Fruit fly (Drosophila melanogaster) whole organism, embryonic: ENCODE measurements around the gene TTLL4A.
A peak's percentile ranks its signal among the peaks of the same experiment; 100 is the strongest.

ENCODE experiments used
- Adf1 ChIP-seq: fragments of 200-800 bp; sonication (Bioruptor generic); IDR thresholded peaks from 2 replicates; pipeline ENCODE4 v1.3.6; 2022; ENCODE audit warnings: missing biosample characterization, missing genetic modification characterization
- Aef1 ChIP-seq: fragments of 200-800 bp; sonication (Bioruptor generic); IDR thresholded peaks from 3 replicates; pipeline ENCODE4 v1.3.6; 2022; ENCODE audit warnings: missing biosample characterization, missing genetic modification characterization
- BtbVII ChIP-seq: fragments of 200-800 bp; sonication (Bioruptor generic); optimal IDR thresholded peaks from 3 replicates; lab custom pipeline; 2017; ENCODE audit warnings: missing biosample characterization, mild to moderate bottlenecking, missing genetic modification characterization
- C15 ChIP-seq: fragments of 200-800 bp; sonication (Bioruptor generic); IDR thresholded peaks from 3 replicates; pipeline ENCODE4 v1.3.6; 2022; ENCODE audit warnings: missing biosample characterization, missing genetic modification characterization
- CG10274 ChIP-seq: fragments of 200-800 bp; sonication (Bioruptor generic); optimal IDR thresholded peaks from 3 replicates; lab custom pipeline; 2017; ENCODE audit warnings: missing biosample characterization, mild to moderate bottlenecking, missing genetic modification characterization
- CG10654 ChIP-seq: fragments of 200-800 bp; sonication (Bioruptor generic); optimal IDR thresholded peaks from 2 replicates; lab custom pipeline; 2016; ENCODE audit warnings: missing biosample characterization, missing genetic modification characterization
- CG11723 ChIP-seq: fragments of 200-800 bp; sonication (Bioruptor generic); optimal IDR thresholded peaks from 2 replicates; lab custom pipeline; 2017; ENCODE audit warnings: missing biosample characterization, mild to moderate bottlenecking, missing genetic modification characterization
- CG12104 ChIP-seq: fragments of 200-800 bp; sonication (Bioruptor generic); optimal IDR thresholded peaks from 3 replicates; lab custom pipeline; 2016; ENCODE audit warnings: missing biosample characterization, missing genetic modification characterization
- CG12769 ChIP-seq: fragments of 200-800 bp; sonication (Bioruptor generic); optimal IDR thresholded peaks from 2 replicates; lab custom pipeline; 2019; ENCODE audit warnings: missing biosample characterization, mild to moderate bottlenecking, missing genetic modification characterization, moderate library complexity
- CG13296 ChIP-seq: fragments of 200-800 bp; sonication (Bioruptor generic); optimal IDR thresholded peaks from 3 replicates; lab custom pipeline; 2018; ENCODE audit warnings: missing biosample characterization, mild to moderate bottlenecking, missing genetic modification characterization
- CG17359 ChIP-seq: fragments of 200-800 bp; sonication (Bioruptor generic); optimal IDR thresholded peaks from 3 replicates; lab custom pipeline; 2018; ENCODE audit warnings: missing biosample characterization, mild to moderate bottlenecking, missing genetic modification characterization, moderate library complexity
- CG17612 ChIP-seq: fragments of 200-800 bp; sonication (Bioruptor generic); IDR thresholded peaks from 2 replicates; pipeline ENCODE4 v1.3.6; 2022; ENCODE audit warnings: missing biosample characterization, missing genetic modification characterization
- CG18262 ChIP-seq: fragments of 200-800 bp; optimal IDR thresholded peaks from 3 replicates; lab custom pipeline; 2019; ENCODE audit warnings: missing biosample characterization, mild to moderate bottlenecking, missing genetic modification characterization, moderate library complexity
- CG18476 ChIP-seq: fragments of 200-800 bp; sonication (Bioruptor generic); optimal IDR thresholded peaks from 2 replicates; lab custom pipeline; 2016; ENCODE audit warnings: missing biosample characterization, mild to moderate bottlenecking, missing genetic modification characterization
- CG2889 ChIP-seq: fragments of 200-800 bp; sonication (Bioruptor generic); IDR thresholded peaks from 3 replicates; pipeline ENCODE4 v1.3.6; 2022; ENCODE audit warnings: missing biosample characterization, missing genetic modification characterization
- CG30431 ChIP-seq: fragments of 200-800 bp; sonication (Bioruptor generic); optimal IDR thresholded peaks from 2 replicates; lab custom pipeline; 2017; ENCODE audit warnings: missing biosample characterization, missing genetic modification characterization
- CG4328 ChIP-seq: fragments of 200-800 bp; sonication (Bioruptor generic); optimal IDR thresholded peaks from 3 replicates; lab custom pipeline; 2017; ENCODE audit warnings: missing biosample characterization, missing genetic modification reagents, missing genetic modification characterization
- CG4707 ChIP-seq: fragments of 200-800 bp; sonication (Bioruptor generic); optimal IDR thresholded peaks from 2 replicates; lab custom pipeline; 2018; ENCODE audit warnings: missing biosample characterization, mild to moderate bottlenecking, missing genetic modification characterization, moderate library complexity
- CG4730 ChIP-seq: fragments of 200-800 bp; sonication (Bioruptor generic); IDR thresholded peaks from 2 replicates; pipeline ENCODE4 v1.3.6; 2022; ENCODE audit warnings: missing biosample characterization, missing genetic modification characterization
- CG5180 ChIP-seq: fragments of 200-800 bp; sonication (Bioruptor generic); optimal IDR thresholded peaks from 3 replicates; lab custom pipeline; 2017; ENCODE audit warnings: missing biosample characterization, missing genetic modification characterization, mild to moderate bottlenecking, moderate library complexity, missing genetic modification reagents
- CG6254 ChIP-seq: fragments of 200-800 bp; sonication (Bioruptor generic); optimal IDR thresholded peaks from 3 replicates; lab custom pipeline; 2017; ENCODE audit warnings: mild to moderate bottlenecking, missing biosample characterization, missing genetic modification reagents, missing genetic modification characterization
- CG8089 ChIP-seq: fragments of 200-800 bp; sonication (Bioruptor generic); optimal IDR thresholded peaks from 3 replicates; lab custom pipeline; 2016; ENCODE audit warnings: missing biosample characterization, missing genetic modification characterization
- CG8478 ChIP-seq: fragments of >200 bp; optimal IDR thresholded peaks from 2 replicates; lab custom pipeline; 2018
- CG8944 ChIP-seq: fragments of 200-800 bp; sonication (Bioruptor generic); optimal IDR thresholded peaks from 3 replicates; lab custom pipeline; 2016; ENCODE audit warnings: missing biosample characterization, missing genetic modification characterization
- CkIIα-i1 ChIP-seq: fragments of 200-800 bp; sonication (Bioruptor generic); IDR thresholded peaks from 2 replicates; pipeline ENCODE4 v1.3.6; 2022; ENCODE audit warnings: missing biosample characterization, missing genetic modification characterization
- Drgx ChIP-seq: fragments of 200-800 bp; sonication (Bioruptor generic); IDR thresholded peaks from 2 replicates; pipeline ENCODE4 v1.3.6; 2022; ENCODE audit warnings: missing biosample characterization, missing genetic modification characterization
- Elba2 ChIP-seq: fragments of 200-800 bp; sonication (Bioruptor generic); optimal IDR thresholded peaks from 3 replicates; lab custom pipeline; 2016; ENCODE audit warnings: missing biosample characterization, missing genetic modification characterization
- Ets65A ChIP-seq: fragments of 200-800 bp; sonication (Bioruptor generic); peaks from one replicate; lab custom pipeline; 2016; ENCODE audit warnings: missing biosample characterization, missing genetic modification characterization
- Kr ChIP-seq: fragments of 200-800 bp; sonication (Bioruptor generic); optimal IDR thresholded peaks from 2 replicates; lab custom pipeline; 2017; ENCODE audit warnings: missing biosample characterization, mild to moderate bottlenecking, missing genetic modification characterization
- Nf-YB ChIP-seq: fragments of 200-800 bp; sonication (Bioruptor generic); optimal IDR thresholded peaks from 3 replicates; lab custom pipeline; 2019; ENCODE audit warnings: missing biosample characterization, mild to moderate bottlenecking, missing genetic modification characterization, moderate library complexity
- PHDP ChIP-seq: fragments of 200-800 bp; sonication (Bioruptor generic); optimal IDR thresholded peaks from 3 replicates; lab custom pipeline; 2018; ENCODE audit warnings: missing biosample characterization, mild to moderate bottlenecking, missing genetic modification characterization, moderate library complexity
- bowl ChIP-seq: fragments of 200-800 bp; sonication (Bioruptor generic); IDR thresholded peaks from 2 replicates; pipeline ENCODE4 v1.3.6; 2022; ENCODE audit warnings: missing biosample characterization, missing genetic modification characterization
- cas ChIP-seq: fragments of 200-800 bp; sonication (Bioruptor generic); IDR thresholded peaks from 2 replicates; pipeline ENCODE4 v1.3.6; 2022; ENCODE audit warnings: missing biosample characterization, missing genetic modification characterization
- dmrt99B ChIP-seq: fragments of 200-800 bp; sonication (Bioruptor generic); optimal IDR thresholded peaks from 2 replicates; lab custom pipeline; 2018; ENCODE audit warnings: missing biosample characterization, mild to moderate bottlenecking, missing genetic modification characterization, moderate library complexity
- ems ChIP-seq: fragments of 200-800 bp; sonication (Bioruptor generic); optimal IDR thresholded peaks from 3 replicates; lab custom pipeline; 2016; ENCODE audit warnings: missing biosample characterization, missing genetic modification characterization
- en ChIP-seq: fragments of 200-800 bp; sonication (Bioruptor generic); optimal IDR thresholded peaks from 2 replicates; lab custom pipeline; 2016; ENCODE audit warnings: missing biosample characterization, missing genetic modification characterization
- h ChIP-seq: fragments of >200 bp; optimal IDR thresholded peaks from 2 replicates; lab custom pipeline; 2017
- ind ChIP-seq: fragments of 200-800 bp; sonication (Bioruptor generic); optimal IDR thresholded peaks from 3 replicates; lab custom pipeline; 2016; ENCODE audit warnings: missing biosample characterization, missing genetic modification characterization
- knrl ChIP-seq: fragments of 200-800 bp; sonication (Bioruptor generic); IDR thresholded peaks from 3 replicates; pipeline ENCODE4 v1.3.6; 2022; ENCODE audit warnings: missing biosample characterization, missing genetic modification characterization; ENCODE audit not compliant: partially characterized antibody
- mld ChIP-seq: fragments of 200-800 bp; sonication (Bioruptor generic); IDR thresholded peaks from 3 replicates; pipeline ENCODE4 v1.3.6; 2022; ENCODE audit warnings: missing biosample characterization, missing genetic modification characterization; ENCODE audit not compliant: partially characterized antibody
- nerfin-2 ChIP-seq: fragments of 200-800 bp; sonication (Bioruptor generic); IDR thresholded peaks from 2 replicates; pipeline ENCODE4 v1.3.6; 2022; ENCODE audit warnings: missing biosample characterization, missing genetic modification characterization; ENCODE audit not compliant: partially characterized antibody
- p53 ChIP-seq: fragments of 200-800 bp; sonication (Bioruptor generic); optimal IDR thresholded peaks from 2 replicates; lab custom pipeline; 2016; ENCODE audit warnings: missing biosample characterization, missing genetic modification characterization
- pho ChIP-seq: fragments of 200-800 bp; sonication (Bioruptor generic); optimal IDR thresholded peaks from 2 replicates; lab custom pipeline; 2016; ENCODE audit warnings: missing biosample characterization, missing genetic modification characterization
- scrt ChIP-seq: fragments of 200-800 bp; sonication (Bioruptor generic); optimal IDR thresholded peaks from 2 replicates; lab custom pipeline; 2018; ENCODE audit warnings: missing biosample characterization, mild to moderate bottlenecking, missing genetic modification characterization, moderate library complexity
- sd ChIP-seq: fragments of 200-800 bp; sonication (Bioruptor generic); optimal IDR thresholded peaks from 3 replicates; lab custom pipeline; 2018; ENCODE audit warnings: missing biosample characterization, mild to moderate bottlenecking, missing genetic modification characterization, moderate library complexity
- slou ChIP-seq: fragments of 200-800 bp; sonication (Bioruptor generic); optimal IDR thresholded peaks from 3 replicates; lab custom pipeline; 2016; ENCODE audit warnings: missing biosample characterization, missing genetic modification characterization
- sqz ChIP-seq: fragments of 200-800 bp; sonication (Bioruptor generic); optimal IDR thresholded peaks from 3 replicates; lab custom pipeline; 2018; ENCODE audit warnings: missing biosample characterization, mild to moderate bottlenecking, missing genetic modification characterization
- wdn ChIP-seq: fragments of 200-800 bp; sonication (Bioruptor generic); IDR thresholded peaks from 2 replicates; pipeline ENCODE4 v1.3.6; 2022; ENCODE audit warnings: missing biosample characterization, missing genetic modification characterization
- yki ChIP-seq: fragments of >200 bp; optimal IDR thresholded peaks from 3 replicates; lab custom pipeline; 2018
- zfh2 ChIP-seq: fragments of 200-800 bp; sonication (Bioruptor generic); optimal IDR thresholded peaks from 2 replicates; lab custom pipeline; 2016; ENCODE audit warnings: missing biosample characterization, missing genetic modification characterization

TTLL4A gene

DNA sequence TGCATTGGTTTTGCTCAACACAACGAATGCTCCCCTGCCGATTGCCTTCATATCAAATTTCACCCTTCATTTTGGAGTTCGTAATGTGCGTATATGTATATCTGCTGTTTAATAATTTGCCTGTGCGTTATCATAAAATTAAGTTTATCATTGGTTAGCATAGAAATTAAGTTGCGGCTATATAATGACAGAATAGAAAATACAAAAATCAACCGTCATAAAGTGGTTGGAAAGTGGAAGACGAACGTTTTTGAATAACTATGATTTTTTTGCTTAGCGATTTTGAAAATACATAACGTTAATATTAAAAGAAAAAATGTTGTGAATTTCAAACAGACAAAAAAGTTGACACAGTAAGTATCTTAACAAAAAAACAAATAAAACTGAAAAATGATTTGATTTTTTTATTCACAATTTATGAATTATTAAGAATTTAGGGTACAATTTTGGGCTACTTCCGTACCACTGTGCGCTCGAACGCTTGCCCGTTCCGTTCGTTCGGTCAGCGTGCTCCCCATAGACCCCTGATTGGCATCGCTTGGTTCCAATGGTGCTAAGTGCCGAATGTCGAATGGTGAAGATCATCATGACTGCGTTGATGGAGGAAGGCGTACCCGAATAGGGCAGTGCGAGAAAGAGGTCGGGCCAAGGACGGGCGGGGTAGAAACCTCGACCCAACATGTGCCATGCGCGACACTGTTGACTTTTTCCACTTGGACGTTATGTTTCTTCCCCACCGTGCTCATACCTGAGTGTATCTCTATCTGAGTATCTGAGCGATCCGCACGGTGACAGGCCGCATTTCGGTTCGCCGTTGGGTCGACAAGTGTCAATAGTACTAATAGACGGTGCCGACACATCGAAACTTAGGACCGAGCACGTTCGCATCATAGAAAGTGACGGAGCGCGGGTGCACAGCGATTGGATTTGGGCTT lies 48.6 kb downstream of the TTLL4A start (continued):
- peak; percentile 2 for TF ChIP-seq CG8944
- no peak for TF ChIP-seq yki
- TF ChIP-seq scrt (GFP tag; lab: Kevin White, UChicago): no peak
- TF ChIP-seq knrl (GFP tag; lab: Robert Waterston, UW): no peak
- no peak for TF ChIP-seq CkIIα-i1 (GFP tag; lab: Robert Waterston, UW)
- TF ChIP-seq Aef1 (GFP tag; lab: Robert Waterston, UW): peak; percentile 15; the same call in 1 of the 3 replicates
- peak; percentile 29 for TF ChIP-seq CG6254 (GFP tag; lab: Kevin White, UChicago)
- TF ChIP-seq Nf-YB (GFP tag; lab: Kevin White, UChicago): peak; percentile 49
- TF ChIP-seq Elba2 (GFP tag; lab: Kevin White, UChicago): no peak
- TF ChIP-seq Kr (GFP tag; lab: Kevin White, UChicago): no peak
- peak; percentile 50 for TF ChIP-seq CG11723
- no peak for TF ChIP-seq mld (GFP tag; lab: Robert Waterston, UW)
- TF ChIP-seq slou (GFP tag; lab: Kevin White, UChicago): no peak
- no peak for TF ChIP-seq CG4707 (GFP tag; lab: Kevin White, UChicago)
- no peak for TF ChIP-seq h (lab: Kevin White, UChicago)
- TF ChIP-seq CG4730 (GFP tag; lab: Robert Waterston, UW): peak; percentile 22; the same call in 1 of the 2 replicates
- no peak for TF ChIP-seq CG8089 (GFP tag; lab: Kevin White, UChicago)
- TF ChIP-seq wdn (GFP tag; lab: Robert Waterston, UW): no peak
- TF ChIP-seq C15 (GFP tag; lab: Robert Waterston, UW): no peak
- TF ChIP-seq CG18262 (tag; lab: Kevin White, UChicago): peak; percentile 78
- TF ChIP-seq CG12769 (tag; lab: Kevin White, UChicago): peak; percentile 68
- peak; percentile 43 for TF ChIP-seq CG8478 (lab: Kevin White, UChicago)
- TF ChIP-seq p53 (GFP tag; lab: Kevin White, UChicago): no peak
- no peak for TF ChIP-seq CG17612 (GFP tag; lab: Robert Waterston, UW)
- peak; percentile 30 for TF ChIP-seq ind (GFP tag; lab: Kevin White, UChicago)
- 0 out of 2 replicates have a peak, but pooled peaks have one; percentile 40 for TF ChIP-seq nerfin-2 (GFP tag; lab: Robert Waterston, UW)
- no peak for TF ChIP-seq en (GFP tag; lab: Kevin White, UChicago)
- no peak for TF ChIP-seq CG10654 (GFP tag; lab: Kevin White, UChicago)
- peak; percentile 23 for TF ChIP-seq CG12104 (GFP tag; lab: Kevin White, UChicago)
- TF ChIP-seq CG4328: no peak
- TF ChIP-seq CG2889 (GFP tag; lab: Robert Waterston, UW): no peak
- TF ChIP-seq PHDP (tag; lab: Kevin White, UChicago): peak; percentile 68
- TF ChIP-seq bowl (GFP tag; lab: Robert Waterston, UW): no peak
- TF ChIP-seq CG17359 (tag; lab: Kevin White, UChicago): peak; percentile 17
- TF ChIP-seq sqz (GFP tag; lab: Kevin White, UChicago): no peak
- TF ChIP-seq BtbVII (GFP tag; lab: Kevin White, UChicago): no peak
- no peak for TF ChIP-seq CG18476 (GFP tag; lab: Kevin White, UChicago)
- no peak for TF ChIP-seq ems
- no peak for TF ChIP-seq CG13296
- TF ChIP-seq cas (GFP tag; lab: Robert Waterston, UW): no peak
- no peak for TF ChIP-seq CG10274 (GFP tag; lab: Kevin White, UChicago)
- peak; percentile 50 for TF ChIP-seq dmrt99B
- no peak for TF ChIP-seq Adf1 (GFP tag; lab: Robert Waterston, UW)
- peak; percentile 47 for TF ChIP-seq pho
- no peak for TF ChIP-seq Drgx (GFP tag; lab: Robert Waterston, UW)
- TF ChIP-seq zfh2 (GFP tag; lab: Kevin White, UChicago): peak; percentile 15
- TF ChIP-seq sd (tag; lab: Kevin White, UChicago): peak; percentile 29
- no peak for TF ChIP-seq CG30431 (GFP tag; lab: Kevin White, UChicago)
- peak; percentile 67 for TF ChIP-seq Ets65A (GFP tag; lab: Kevin White, UChicago)
- TF ChIP-seq CG5180: peak; percentile 84
